Fruit fly (Drosophila melanogaster) whole organism, embryonic: Measurements from ENCODE around the gene Crys.

Experiments
- CG12155 ChIP-seq: fragments of 200-800 bp; sonication (Bioruptor generic); optimal IDR thresholded peaks from 3 replicates; lab custom pipeline; 2016; ENCODE audit warnings: missing biosample characterization, missing genetic modification characterization
- CG15073 ChIP-seq: fragments of 200-800 bp; sonication (Bioruptor generic); optimal IDR thresholded peaks from 2 replicates; lab custom pipeline; 2016; ENCODE audit warnings: missing biosample characterization, missing genetic modification characterization
- CG3163 ChIP-seq: fragments of 200-800 bp; sonication (Bioruptor generic); optimal IDR thresholded peaks from 3 replicates; lab custom pipeline; 2016; ENCODE audit warnings: missing biosample characterization, missing genetic modification characterization
- Deaf1 ChIP-seq: fragments of 200-800 bp; optimal IDR thresholded peaks from 3 replicates; lab custom pipeline; 2019; ENCODE audit warnings: missing biosample characterization, mild to moderate bottlenecking, missing genetic modification characterization, moderate library complexity
- Jarid2 ChIP-seq: fragments of 200-800 bp; sonication (Bioruptor generic); optimal IDR thresholded peaks from 3 replicates; lab custom pipeline; 2017; ENCODE audit warnings: mild to moderate bottlenecking, missing biosample characterization, missing genetic modification reagents, missing genetic modification characterization
- Lpt ChIP-seq: fragments of >200 bp; optimal IDR thresholded peaks from 2 replicates; lab custom pipeline; 2018; ENCODE audit warnings: missing biosample characterization, missing genetic modification characterization
- Sox100B ChIP-seq: fragments of 200-800 bp; sonication (Bioruptor generic); optimal IDR thresholded peaks from 3 replicates; lab custom pipeline; 2018; ENCODE audit warnings: missing biosample characterization, mild to moderate bottlenecking, missing genetic modification characterization
- cwo ChIP-seq: fragments of 200-800 bp; sonication (Bioruptor generic); optimal IDR thresholded peaks from 3 replicates; lab custom pipeline; 2017; ENCODE audit warnings: missing biosample characterization, missing genetic modification characterization, mild to moderate bottlenecking, moderate library complexity, missing genetic modification reagents
- nerfin-1 ChIP-seq: fragments of 200-800 bp; sonication (Bioruptor generic); optimal IDR thresholded peaks from 3 replicates; lab custom pipeline; 2019; ENCODE audit warnings: missing biosample characterization, mild to moderate bottlenecking, missing genetic modification characterization, moderate library complexity
- pan ChIP-seq, 4 experiments: fragments of >200 bp in 3 of 4; fragments of 200-800 bp in 1 of 4; sonication (Bioruptor generic) in 1 of 4; optimal IDR thresholded peaks in 3 of 4; IDR thresholded peaks in 1 of 4; 2 replicates each; pipeline versions ENCODE4 v1.3.6 to Lab custom; 2017 to 2022; ENCODE audit warnings: missing biosample characterization in 2 of 4, missing genetic modification characterization in 2 of 4, mixed read lengths in 1 of 4
- slp2 ChIP-seq: fragments of 200-800 bp; sonication (Bioruptor generic); optimal IDR thresholded peaks from 2 replicates; lab custom pipeline; 2016; ENCODE audit warnings: missing biosample characterization, missing genetic modification characterization
- tll ChIP-seq, 2 experiments: fragments of 200-800 bp in 1 of 2; fragments of >200 bp in 1 of 2; sonication (Bioruptor generic) in 1 of 2; optimal IDR thresholded peaks; 2 replicates each; lab custom pipeline; 2017 to 2019; ENCODE audit warnings: missing biosample characterization in 2 of 2, missing genetic modification characterization in 2 of 2, mild to moderate bottlenecking in 1 of 2, moderate library complexity in 1 of 2

- no peak for TF ChIP-seq CG3163
- TF ChIP-seq cwo (GFP tag; lab: Kevin White, UChicago): no peak
- no peak for TF ChIP-seq CG12155 (GFP tag; lab: Kevin White, UChicago)
- no peak for TF ChIP-seq Jarid2 (GFP tag; lab: Kevin White, UChicago)
- TF ChIP-seq Lpt (GFP tag; lab: Kevin White, UChicago): no peak
- TF ChIP-seq tll (GFP tag; optimal IDR thresholded peaks at IDR 0.05; lab: Kevin White, UChicago): no peak
- no peak for TF ChIP-seq CG15073 (GFP tag; lab: Kevin White, UChicago)
- no peak for TF ChIP-seq Deaf1 (tag; lab: Kevin White, UChicago)
- TF ChIP-seq nerfin-1: no peak
- TF ChIP-seq Sox100B (GFP tag; lab: Kevin White, UChicago): peak; percentile 63
- no peak for TF ChIP-seq slp2
- TF ChIP-seq pan (optimal IDR thresholded peaks at IDR 0.05; lab: Kevin White, UChicago): no peak
- TF ChIP-seq pan (GFP tag; optimal IDR thresholded peaks at IDR 0.05 in 1 of 2, IDR thresholded peaks at IDR 0.05 in 1 of 2): no peak
Observed at dm6 chr2L:11931603-11932002, 12.3 kb upstream of the Crys start.
